Worm (Caenorhabditis elegans): ENCODE data around the gene F25E5.1.

F25E5.1 gene

ce11 chrV:7446965-7447364 lies 18.7 kb upstream of the F25E5.1 start, which contains the start of gene F25E5.5:
Gene F25E5.5, plus strand, starts transcription at chrV:7447265.
- peak; percentile 17 for TF ChIP-seq blmp-1 (tag; optimal IDR thresholded peaks at IDR 0.05)
- TF ChIP-seq nhr-11 (tag; optimal IDR thresholded peaks at IDR 0.05), result no peak
- no peak for TF ChIP-seq lin-13 (GFP tag; optimal IDR thresholded peaks at IDR 0.05)
- TF ChIP-seq isw-1 (GFP tag; IDR thresholded peaks at IDR 0.05), result no peak

ce11 chrV:7449303-7449827 lies 16.3 kb upstream of the F25E5.1 start, which contains the start of gene try-12:
Gene try-12, plus strand, starts transcription at chrV:7449353.
- TF ChIP-seq efl-1 (optimal IDR thresholded peaks at IDR 0.05) (no peak), efl-1 (GFP tag; optimal IDR thresholded peaks at IDR 0.05 in 1 of 2) (peak in 1 of 2 experiments; percentile 58), nhr-84 (tag; optimal IDR thresholded peaks at IDR 0.05) (no peak)

- TF ChIP-seq lir-3 (tag; optimal IDR thresholded peaks at IDR 0.05; ENCODE audit: poor library complexity) (no peak), alr-1 (tag; optimal IDR thresholded peaks at IDR 0.05; ENCODE audit: borderline replicate concordance) (no peak), nhr-76 (tag; optimal IDR thresholded peaks at IDR 0.05) (no peak), efl-1 (optimal IDR thresholded peaks at IDR 0.05) (no peak), efl-1 (GFP tag; optimal IDR thresholded peaks at IDR 0.05 in 1 of 2) (peak in 1 of 2 experiments; percentile 24), nhr-28 (tag; optimal IDR thresholded peaks at IDR 0.05) (no peak), nhr-47 (tag; optimal IDR thresholded peaks at IDR 0.05) (no peak), mep-1 (tag; optimal IDR thresholded peaks at IDR 0.05) (no peak)
These were observed 14.3 kb upstream of the F25E5.1 start, which contains the start of gene try-11 for ce11 chrV:7451421-7451820. Gene try-11, plus strand, starts transcription at chrV:7451721.

- TF ChIP-seq swsn-7 (tag; optimal IDR thresholded peaks at IDR 0.05), result no peak
- no peak for TF ChIP-seq lin-15B (tag; optimal IDR thresholded peaks at IDR 0.05)
- no peak for TF ChIP-seq nhr-11 (tag; optimal IDR thresholded peaks at IDR 0.05)
- no peak for TF ChIP-seq ceh-8 (GFP tag; optimal IDR thresholded peaks at IDR 0.05)
- no peak for TF ChIP-seq aha-1 (tag; optimal IDR thresholded peaks at IDR 0.05)
- no peak for TF ChIP-seq tbx-2 (tag; optimal IDR thresholded peaks at IDR 0.05)
- TF ChIP-seq fkh-4 (tag; optimal IDR thresholded peaks at IDR 0.05; ENCODE audit: borderline replicate concordance), result no peak
- TF ChIP-seq lin-13 (GFP tag; optimal IDR thresholded peaks at IDR 0.05), result no peak
- TF ChIP-seq pqm-1 (tag; optimal IDR thresholded peaks at IDR 0.05), result no peak
- no peak for TF ChIP-seq ces-1 (GFP tag; optimal IDR thresholded peaks at IDR 0.05)
- TF ChIP-seq elt-2 (tag; optimal IDR thresholded peaks at IDR 0.05), result no peak
- no peak for TF ChIP-seq hlh-17 (GFP tag; optimal IDR thresholded peaks at IDR 0.05; ENCODE audit: borderline replicate concordance)
These were observed 11.4 kb upstream of the F25E5.1 start, which contains the start of gene try-8 for ce11 chrV:7454236-7454635. Gene try-8, minus strand, starts transcription at chrV:7454336.

- TF ChIP-seq ceh-90 (tag; optimal IDR thresholded peaks at IDR 0.05) (no peak), sptf-1 (tag; optimal IDR thresholded peaks at IDR 0.05) (no peak), mdl-1 (tag; optimal IDR thresholded peaks at IDR 0.05) (no peak), nhr-85 (tag) (no peak), ama-1 (optimal IDR thresholded peaks at IDR 0.05) (no peak), snpc-4 (tag; optimal IDR thresholded peaks at IDR 0.05) (no peak), zip-4 (GFP tag; optimal IDR thresholded peaks at IDR 0.05) (no peak), aly-2 (tag; optimal IDR thresholded peaks at IDR 0.05) (no peak), tbx-2 (tag; optimal IDR thresholded peaks at IDR 0.05) (no peak), vab-15 (tag; optimal IDR thresholded peaks at IDR 0.05) (no peak)
These were observed 10.7 kb upstream of the F25E5.1 start, which contains the start of gene F25E5.2 for ce11 chrV:7455008-7455407. Gene F25E5.2, plus strand, starts transcription at chrV:7455308.

- TF ChIP-seq fkh-4 (tag; optimal IDR thresholded peaks at IDR 0.05; ENCODE audit: borderline replicate concordance), result no peak
- no peak for TF ChIP-seq nhr-85 (tag)
- no peak for TF ChIP-seq pag-3 (tag; optimal IDR thresholded peaks at IDR 0.05; ENCODE audit: borderline replicate concordance, insufficient read depth)
- TF ChIP-seq hlh-4 (tag; optimal IDR thresholded peaks at IDR 0.05), result no peak
- TF ChIP-seq tbx-2 (tag; optimal IDR thresholded peaks at IDR 0.05), result no peak
These were observed 4.8 kb upstream of the F25E5.1 start, which contains the start of gene srh-92 for ce11 chrV:7460898-7461297. Gene srh-92, minus strand, starts transcription at chrV:7460998.

All from whole organism, L1 larva.